Fruit fly (Drosophila melanogaster): ENCODE measurements around the gene SdhD.

Gene SdhD

dm6 chr3R:23772808-23773207 is 12.4 kb upstream of the SdhD start, which contains the start of gene tst (continued):
- peak; percentile 90 for TF ChIP-seq CG15514 (GFP tag; optimal IDR thresholded peaks at IDR 0.05)
- TF ChIP-seq ham (GFP tag; IDR thresholded peaks at IDR 0.05), result peak; percentile 79
- TF ChIP-seq CG15601 (tag; optimal IDR thresholded peaks at IDR 0.05), result peak; percentile 85
- peak; percentile 93 for TF ChIP-seq Rx (GFP tag; IDR thresholded peaks at IDR 0.05)
- TF ChIP-seq gsb (GFP tag; IDR thresholded peaks at IDR 0.05), result peak; percentile 90
- TF ChIP-seq dm (GFP tag; optimal IDR thresholded peaks at IDR 0.05), result no peak
- TF ChIP-seq Sry-β (GFP tag; optimal IDR thresholded peaks at IDR 0.05), result peak; percentile 59
- TF ChIP-seq pita (GFP tag; optimal IDR thresholded peaks at IDR 0.05), result no peak
- TF ChIP-seq Jarid2 (GFP tag; optimal IDR thresholded peaks at IDR 0.05), result peak; percentile 31
- peak; percentile 16 for TF ChIP-seq tx (GFP tag; optimal IDR thresholded peaks at IDR 0.05)
- no peak for TF ChIP-seq ash1 (GFP tag; optimal IDR thresholded peaks at IDR 0.05)
- peak; percentile 47 for TF ChIP-seq Dip3 (GFP tag; optimal IDR thresholded peaks at IDR 0.05)
- TF ChIP-seq bigmax (GFP tag; optimal IDR thresholded peaks at IDR 0.05), result no peak
- TF ChIP-seq CG34422 (GFP tag; IDR thresholded peaks at IDR 0.05), result peak; percentile 98
- TF ChIP-seq ems (GFP tag; optimal IDR thresholded peaks at IDR 0.05), result no peak
- peak; percentile 63 for TF ChIP-seq exex (tag; optimal IDR thresholded peaks at IDR 0.05)
- peak; percentile 97 for TF ChIP-seq H15 (GFP tag; IDR thresholded peaks at IDR 0.05)
- TF ChIP-seq disco-r (GFP tag; optimal IDR thresholded peaks at IDR 0.05), result no peak
- no peak for TF ChIP-seq sqz (GFP tag; optimal IDR thresholded peaks at IDR 0.05)
- TF ChIP-seq row (GFP tag; IDR thresholded peaks at IDR 0.05), result peak; percentile 99
- peak; percentile 89 for TF ChIP-seq CG10267 (tag; optimal IDR thresholded peaks at IDR 0.05)
- TF ChIP-seq cwo (GFP tag; optimal IDR thresholded peaks at IDR 0.05), result peak; percentile 79
- peak; percentile 93 for TF ChIP-seq CG14050 (GFP tag; IDR thresholded peaks at IDR 0.05)
- peak; percentile 92 for TF ChIP-seq CG31224 (GFP tag; IDR thresholded peaks at IDR 0.05)
- no peak for TF ChIP-seq NK7.1 (GFP tag; optimal IDR thresholded peaks at IDR 0.05)
- peak; percentile 99 for TF ChIP-seq CG32772 (GFP tag; IDR thresholded peaks at IDR 0.05)
- TF ChIP-seq CG14667 (GFP tag; IDR thresholded peaks at IDR 0.05), result peak; percentile 98
- peak; percentile 54 for TF ChIP-seq CG13624 (GFP tag; optimal IDR thresholded peaks at IDR 0.05)
- TF ChIP-seq knrl (GFP tag; IDR thresholded peaks at IDR 0.05; ENCODE audit: partially characterized antibody), result peak; percentile 63; the same call in 1 of the 3 replicates
- peak; percentile 44 for TF ChIP-seq Sry-δ (GFP tag; optimal IDR thresholded peaks at IDR 0.05)
- TF ChIP-seq dpn (GFP tag; optimal IDR thresholded peaks at IDR 0.05), result peak; percentile 31 to 93
- TF ChIP-seq esg (GFP tag; conservative IDR thresholded peaks at IDR 0.05), result peak; percentile 96
- peak; percentile 34 for TF ChIP-seq CG34376 (GFP tag; optimal IDR thresholded peaks at IDR 0.05)
- peak; percentile 95 for TF ChIP-seq Hr3 (GFP tag; optimal IDR thresholded peaks at IDR 0.05)
- TF ChIP-seq HLH54F (GFP tag; optimal IDR thresholded peaks at IDR 0.05), result peak; percentile 53
- peak; percentile 97 for TF ChIP-seq dysf (GFP tag; IDR thresholded peaks at IDR 0.05)
- TF ChIP-seq peb (GFP tag; IDR thresholded peaks at IDR 0.05), result peak; percentile 92
- TF ChIP-seq vvl (GFP tag; IDR thresholded peaks at IDR 0.05), result peak; percentile 99
- no peak for TF ChIP-seq CTCF (GFP tag; optimal IDR thresholded peaks at IDR 0.05)
- peak; percentile 98 for TF ChIP-seq al (GFP tag; IDR thresholded peaks at IDR 0.05)
- TF ChIP-seq CG18011 (GFP tag; optimal IDR thresholded peaks at IDR 0.05), result peak; percentile 42
- TF ChIP-seq aop (GFP tag; IDR thresholded peaks at IDR 0.05), result peak; percentile 56
- peak; percentile 89 for TF ChIP-seq gt (GFP tag; IDR thresholded peaks at IDR 0.05)
- peak; percentile 98 for TF ChIP-seq Rfx (GFP tag; IDR thresholded peaks at IDR 0.05)
- peak; percentile 89 for TF ChIP-seq CG4617 (GFP tag; optimal IDR thresholded peaks at IDR 0.05; ENCODE audit: borderline replicate concordance)
- TF ChIP-seq br (optimal IDR thresholded peaks at IDR 0.05), result no peak
- TF ChIP-seq CG13287 (GFP tag; IDR thresholded peaks at IDR 0.05; ENCODE audit: partially characterized antibody), result peak; percentile 69
- TF ChIP-seq CG1233 (GFP tag; optimal IDR thresholded peaks at IDR 0.05), result peak; percentile 86
- TF ChIP-seq CG7839 (tag; optimal IDR thresholded peaks at IDR 0.05), result peak; percentile 93
- TF ChIP-seq jumu (GFP tag; optimal IDR thresholded peaks at IDR 0.05), result peak; percentile 55
- no peak for TF ChIP-seq abd-A (tag; optimal IDR thresholded peaks at IDR 0.05)
- peak; percentile 89 for TF ChIP-seq CG12155 (GFP tag; optimal IDR thresholded peaks at IDR 0.05)
- TF ChIP-seq Six4 (GFP tag; optimal IDR thresholded peaks at IDR 0.05), result peak; percentile 81

All from whole organism, embryonic.